Worm (Caenorhabditis elegans) whole organism, young adult: Measurements from ENCODE around the gene F15D4.6.

Source experiments
- aptf-3 ChIP-seq: fragments of 200-800 bp; sonication (Bioruptor generic); IDR thresholded peaks from 2 replicates; pipeline ENCODE4 v1.3.6; 2022; ENCODE audit warnings: missing genetic modification characterization, missing compliant biosample characterization
- die-1 ChIP-seq: sonication (generic microtip); optimal IDR thresholded peaks from 2 replicates; lab custom pipeline; 2016; ENCODE audit warnings: missing genotype, mild to moderate bottlenecking, missing genetic modification characterization, missing compliant biosample characterization
- egl-18 ChIP-seq: fragments of 200-800 bp; sonication (Bioruptor generic); IDR thresholded peaks from 2 replicates; pipeline ENCODE4 v1.3.6; 2022; ENCODE audit warnings: missing genetic modification reagents, missing genetic modification characterization, missing compliant biosample characterization
- ekl-4 ChIP-seq: fragments of 200-800 bp; sonication (Bioruptor generic); IDR thresholded peaks from 2 replicates; pipeline ENCODE4 v1.3.6; 2022; ENCODE audit warnings: missing genetic modification reagents, missing genetic modification characterization, missing compliant biosample characterization
- nhr-90 ChIP-seq: sonication (generic microtip); optimal IDR thresholded peaks from 2 replicates; lab custom pipeline; 2016; ENCODE audit warnings: missing genotype, mild to moderate bottlenecking, missing genetic modification characterization, missing compliant biosample characterization
- pha-4 ChIP-seq: fragments of 150-350 bp; sonication (generic microtip); optimal IDR thresholded peaks from 2 replicates; lab custom pipeline; 2014; ENCODE audit warnings: missing biosample characterization, missing genetic modification reagents, missing genetic modification characterization
- rcor-1 ChIP-seq: fragments of 200-800 bp; sonication (Bioruptor generic); IDR thresholded peaks from 2 replicates; pipeline ENCODE4 v1.3.6; 2022; ENCODE audit warnings: missing genetic modification reagents, missing genetic modification characterization, missing compliant biosample characterization
- sea-2 ChIP-seq: fragments of 200-800 bp; sonication (Bioruptor generic); IDR thresholded peaks from 2 replicates; pipeline ENCODE4 v1.3.6; 2022; ENCODE audit warnings: missing genetic modification characterization, missing compliant biosample characterization
- snpc-3.4 ChIP-seq: sonication (generic microtip); optimal IDR thresholded peaks from 2 replicates; lab custom pipeline; 2017; ENCODE audit warnings: missing genetic modification characterization, mild to moderate bottlenecking, missing compliant biosample characterization, antibody characterized with exemption, moderate library complexity, missing genotype, missing genetic modification reagents

- TF ChIP-seq nhr-90 = no peak
- TF ChIP-seq snpc-3.4 (tag; lab: Kevin White, UChicago) = no peak
- TF ChIP-seq sea-2 (GFP tag; lab: Robert Waterston, UW) = no peak
- no peak for TF ChIP-seq rcor-1 (GFP tag; lab: Robert Waterston, UW)
- no peak for TF ChIP-seq pha-4 (tag; lab: Kevin White, UChicago)
- TF ChIP-seq die-1 (tag; lab: Kevin White, UChicago) = no peak
- no peak for TF ChIP-seq aptf-3 (GFP tag; lab: Robert Waterston, UW)
- TF ChIP-seq egl-18 (GFP tag; lab: Robert Waterston, UW) = no peak
- no peak for TF ChIP-seq ekl-4
Observed at ce11 chrII:13297935-13298334, 48.9 kb downstream of the F15D4.6 start.
